Fruit fly (Drosophila melanogaster) whole organism, prepupa: Measurements from ENCODE around the gene CG9673.

Experiments
- CG10631 ChIP-seq: fragments of 200-800 bp; sonication (Bioruptor generic); optimal IDR thresholded peaks from 2 replicates; lab custom pipeline; 2016; ENCODE audit warnings: missing biosample characterization, missing genetic modification characterization
- CG10669 ChIP-seq: fragments of 200-800 bp; sonication (Bioruptor generic); optimal IDR thresholded peaks from 3 replicates; lab custom pipeline; 2018; ENCODE audit warnings: missing biosample characterization, mild to moderate bottlenecking, missing genetic modification characterization, moderate library complexity
- CG11294 ChIP-seq: fragments of 200-800 bp; sonication (Bioruptor generic); IDR thresholded peaks from 2 replicates; pipeline ENCODE4 v1.3.6; 2022; ENCODE audit warnings: missing biosample characterization, missing genetic modification characterization
- CG11902 ChIP-seq: fragments of 200-800 bp; sonication (Bioruptor generic); optimal IDR thresholded peaks from 3 replicates; lab custom pipeline; 2016; ENCODE audit warnings: missing biosample characterization, missing genetic modification characterization
- CG1621 ChIP-seq: fragments of 200-800 bp; sonication (Bioruptor generic); optimal IDR thresholded peaks from 3 replicates; lab custom pipeline; 2018; ENCODE audit warnings: missing biosample characterization, mild to moderate bottlenecking, missing genetic modification characterization
- CG16779 ChIP-seq: fragments of 200-800 bp; sonication (Bioruptor generic); optimal IDR thresholded peaks from 3 replicates; lab custom pipeline; 2017; ENCODE audit warnings: missing biosample characterization, mild to moderate bottlenecking, missing genetic modification characterization
- CG3032 ChIP-seq: fragments of 200-800 bp; optimal IDR thresholded peaks from 2 replicates; lab custom pipeline; 2019; ENCODE audit warnings: missing biosample characterization, mild to moderate bottlenecking, missing genetic modification characterization, moderate library complexity
- CG31627 ChIP-seq: fragments of 200-800 bp; sonication (Bioruptor generic); optimal IDR thresholded peaks from 3 replicates; lab custom pipeline; 2016; ENCODE audit warnings: missing biosample characterization, missing genetic modification characterization
- CG34406 ChIP-seq: fragments of 200-800 bp; sonication (Bioruptor generic); optimal IDR thresholded peaks from 3 replicates; lab custom pipeline; 2016; ENCODE audit warnings: missing biosample characterization, missing genetic modification characterization
- CG3919 ChIP-seq: fragments of 200-800 bp; sonication (Bioruptor generic); optimal IDR thresholded peaks from 3 replicates; lab custom pipeline; 2016; ENCODE audit warnings: missing biosample characterization, missing genetic modification characterization
- CG6163 ChIP-seq: fragments of 200-800 bp; sonication (Bioruptor generic); IDR thresholded peaks from 3 replicates; pipeline ENCODE4 v1.3.6; 2022; ENCODE audit warnings: missing biosample characterization, missing genetic modification characterization
- CG6792 ChIP-seq: fragments of 200-800 bp; sonication (Bioruptor generic); optimal IDR thresholded peaks from 3 replicates; lab custom pipeline; 2016; ENCODE audit warnings: missing biosample characterization, missing genetic modification characterization
- CG6808 ChIP-seq: fragments of 200-800 bp; sonication (Bioruptor generic); optimal IDR thresholded peaks from 3 replicates; lab custom pipeline; 2017; ENCODE audit warnings: missing biosample characterization, missing genetic modification characterization, mild to moderate bottlenecking, moderate library complexity, missing genetic modification reagents
- CG6854 ChIP-seq: fragments of 200-800 bp; sonication (Bioruptor generic); optimal IDR thresholded peaks from 2 replicates; lab custom pipeline; 2017; ENCODE audit warnings: missing biosample characterization, mild to moderate bottlenecking, missing genetic modification characterization
- CG7368 ChIP-seq: fragments of 200-800 bp; sonication (Bioruptor generic); optimal IDR thresholded peaks from 3 replicates; lab custom pipeline; 2016; ENCODE audit warnings: missing biosample characterization, missing genetic modification characterization
- CG8119 ChIP-seq: fragments of 200-800 bp; sonication (Bioruptor generic); IDR thresholded peaks from 3 replicates; pipeline ENCODE4 v1.3.6; 2022; ENCODE audit warnings: missing biosample characterization, missing genetic modification characterization
- CG8319 ChIP-seq: fragments of 200-800 bp; sonication (Bioruptor generic); optimal IDR thresholded peaks from 3 replicates; lab custom pipeline; 2016; ENCODE audit warnings: missing biosample characterization, missing genetic modification characterization
- CG8632 ChIP-seq: fragments of 200-800 bp; sonication (Bioruptor generic); optimal IDR thresholded peaks from 3 replicates; lab custom pipeline; 2016; ENCODE audit warnings: missing biosample characterization, missing genetic modification characterization
- Eip75B ChIP-seq: fragments of 200-800 bp; sonication (Bioruptor generic); optimal IDR thresholded peaks from 3 replicates; lab custom pipeline; 2016; ENCODE audit warnings: missing biosample characterization, missing genetic modification characterization
- Eip78C ChIP-seq: fragments of 200-800 bp; sonication (Bioruptor generic); peaks from one replicate; lab custom pipeline; 2016; ENCODE audit warnings: missing biosample characterization, missing genetic modification characterization
- Eip93F ChIP-seq: fragments of 200-800 bp; sonication (Bioruptor generic); optimal IDR thresholded peaks from 2 replicates; lab custom pipeline; 2016; ENCODE audit warnings: missing biosample characterization, mild to moderate bottlenecking, missing genetic modification characterization
- Ets21C ChIP-seq: fragments of 200-800 bp; sonication (Bioruptor generic); optimal IDR thresholded peaks from 3 replicates; lab custom pipeline; 2016; ENCODE audit warnings: missing biosample characterization, missing genetic modification characterization
- Gug ChIP-seq: fragments of 200-800 bp; sonication (Bioruptor generic); IDR thresholded peaks from 2 replicates; pipeline ENCODE4 v1.3.6; 2022; ENCODE audit warnings: missing biosample characterization, missing genetic modification characterization
- Hr38 ChIP-seq: sonication (Bioruptor generic); optimal IDR thresholded peaks from 2 replicates; lab custom pipeline; 2016; ENCODE audit warnings: missing biosample characterization, missing genetic modification characterization
- Hr39 ChIP-seq: fragments of 200-800 bp; sonication (Bioruptor generic); optimal IDR thresholded peaks from 2 replicates; lab custom pipeline; 2016; ENCODE audit warnings: missing biosample characterization, missing genetic modification characterization
- Hr4 ChIP-seq: fragments of 200-800 bp; sonication (Bioruptor generic); optimal IDR thresholded peaks from 3 replicates; lab custom pipeline; 2016; ENCODE audit warnings: missing biosample characterization, missing genetic modification characterization
- Lpt ChIP-seq: fragments of 200-800 bp; sonication (Bioruptor generic); optimal IDR thresholded peaks from 3 replicates; lab custom pipeline; 2016; ENCODE audit warnings: missing biosample characterization, missing genetic modification characterization
- Met ChIP-seq: fragments of 200-800 bp; sonication (Bioruptor generic); optimal IDR thresholded peaks from 3 replicates; lab custom pipeline; 2016; ENCODE audit warnings: missing biosample characterization, missing genetic modification characterization
- OdsH ChIP-seq: fragments of 200-800 bp; sonication (Bioruptor generic); optimal IDR thresholded peaks from 3 replicates; lab custom pipeline; 2016; ENCODE audit warnings: missing biosample characterization, missing genetic modification characterization
- Smox ChIP-seq: fragments of 200-800 bp; sonication (Bioruptor generic); optimal IDR thresholded peaks from 3 replicates; lab custom pipeline; 2016; ENCODE audit warnings: missing biosample characterization, missing genetic modification characterization
- Sox102F ChIP-seq: fragments of 200-800 bp; sonication (Bioruptor generic); optimal IDR thresholded peaks from 2 replicates; lab custom pipeline; 2016; ENCODE audit warnings: missing biosample characterization, mild to moderate bottlenecking, missing genetic modification characterization
- Sox14 ChIP-seq: fragments of 200-800 bp; sonication (Bioruptor generic); optimal IDR thresholded peaks from 3 replicates; lab custom pipeline; 2016; ENCODE audit warnings: missing biosample characterization, missing genetic modification characterization
- Sox15 ChIP-seq: fragments of 200-800 bp; sonication (Bioruptor generic); optimal IDR thresholded peaks from 3 replicates; lab custom pipeline; 2016; ENCODE audit warnings: missing biosample characterization, missing genetic modification characterization
- achi ChIP-seq: fragments of 200-800 bp; sonication (Bioruptor generic); optimal IDR thresholded peaks from 3 replicates; lab custom pipeline; 2016; ENCODE audit warnings: missing biosample characterization, missing genetic modification characterization
- acj6 ChIP-seq: fragments of 200-800 bp; sonication (Bioruptor generic); optimal IDR thresholded peaks from 3 replicates; lab custom pipeline; 2016; ENCODE audit warnings: missing biosample characterization, missing genetic modification characterization
- cyc ChIP-seq: fragments of 200-800 bp; sonication (Bioruptor generic); optimal IDR thresholded peaks from 3 replicates; lab custom pipeline; 2016; ENCODE audit warnings: missing biosample characterization, missing genetic modification characterization
- dsx ChIP-seq: fragments of 200-800 bp; optimal IDR thresholded peaks from 3 replicates; lab custom pipeline; 2019; ENCODE audit warnings: missing biosample characterization, mild to moderate bottlenecking, missing genetic modification characterization, moderate library complexity; ENCODE audit not compliant: poor library complexity, severe bottlenecking
- eg ChIP-seq: fragments of 200-800 bp; sonication (Bioruptor generic); IDR thresholded peaks from 3 replicates; pipeline ENCODE4 v1.3.6; 2022; ENCODE audit warnings: missing biosample characterization, missing genetic modification characterization
- esn ChIP-seq: fragments of 200-800 bp; sonication (Bioruptor generic); optimal IDR thresholded peaks from 2 replicates; lab custom pipeline; 2016; ENCODE audit warnings: missing biosample characterization, mild to moderate bottlenecking, missing genetic modification characterization, moderate library complexity
- fd85E ChIP-seq: fragments of 200-800 bp; sonication (Bioruptor generic); optimal IDR thresholded peaks from 3 replicates; lab custom pipeline; 2016; ENCODE audit warnings: missing biosample characterization, missing genetic modification characterization
- lz ChIP-seq: fragments of 200-800 bp; sonication (Bioruptor generic); optimal IDR thresholded peaks from 3 replicates; lab custom pipeline; 2016; ENCODE audit warnings: missing biosample characterization, missing genetic modification characterization
- net ChIP-seq: fragments of 200-800 bp; sonication (Bioruptor generic); optimal IDR thresholded peaks from 3 replicates; lab custom pipeline; 2016; ENCODE audit warnings: missing biosample characterization, missing genetic modification characterization
- pdm3 ChIP-seq: fragments of 200-800 bp; sonication (Bioruptor generic); optimal IDR thresholded peaks from 3 replicates; lab custom pipeline; 2016; ENCODE audit warnings: missing biosample characterization, missing genetic modification characterization
- salr ChIP-seq, 2 experiments: fragments of 200-800 bp; sonication (Bioruptor generic); optimal IDR thresholded peaks; 3 replicates each; lab custom pipeline; 2016 to 2018; ENCODE audit warnings: missing biosample characterization in 2 of 2, missing genetic modification characterization in 2 of 2, mild to moderate bottlenecking in 1 of 2
- ss ChIP-seq, 2 experiments: fragments of 200-800 bp; sonication (Bioruptor generic); optimal IDR thresholded peaks; 2 replicates in 1 of 2; 3 replicates in 1 of 2; lab custom pipeline; 2017 to 2018; ENCODE audit warnings: mild to moderate bottlenecking in 2 of 2, missing biosample characterization in 2 of 2, missing genetic modification characterization in 2 of 2, moderate library complexity in 1 of 2
- svp ChIP-seq: fragments of 200-800 bp; sonication (Bioruptor generic); peaks from one replicate; lab custom pipeline; 2016; ENCODE audit warnings: missing biosample characterization, missing genetic modification characterization
- vri ChIP-seq: fragments of 200-800 bp; sonication (Bioruptor generic); optimal IDR thresholded peaks from 3 replicates; lab custom pipeline; 2016; ENCODE audit warnings: missing biosample characterization, mild to moderate bottlenecking, missing genetic modification characterization

CG9673 gene

DNA sequence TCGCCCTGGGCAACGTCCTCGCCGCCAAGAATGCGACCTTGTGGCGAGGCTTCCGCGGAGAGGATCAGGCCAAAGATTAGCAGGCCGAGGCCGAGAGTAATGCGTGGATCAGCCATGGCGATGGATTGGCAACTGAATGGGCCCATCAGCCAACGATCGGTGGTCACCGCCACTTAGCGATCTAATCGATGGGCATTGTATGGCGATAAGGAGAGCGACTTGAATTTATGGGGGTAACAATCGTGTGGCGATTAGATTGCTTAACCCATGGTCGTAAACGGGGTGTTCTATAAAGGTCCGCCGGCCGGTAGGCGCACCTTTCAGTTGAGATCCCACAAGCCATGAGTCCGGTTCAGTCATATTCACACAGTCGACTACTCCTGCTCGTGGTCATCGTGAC, at the start of gene CG9673, which contains the start of gene CG4653:
TSS of gene CG9673 (minus strand) at position 138 of the 400 bp plus-strand sequence.
TSS of gene CG4653 (plus strand) at position 335 of the 400 bp plus-strand sequence.
- no peak for TF ChIP-seq Smox (GFP tag; lab: Kevin White, UChicago)
- peak; percentile 38 for TF ChIP-seq vri (GFP tag; lab: Kevin White, UChicago)
- TF ChIP-seq CG6808 (GFP tag; lab: Kevin White, UChicago) = no peak
- no peak for TF ChIP-seq Hr39 (GFP tag; lab: Kevin White, UChicago)
- TF ChIP-seq CG1621 = no peak

DNA sequence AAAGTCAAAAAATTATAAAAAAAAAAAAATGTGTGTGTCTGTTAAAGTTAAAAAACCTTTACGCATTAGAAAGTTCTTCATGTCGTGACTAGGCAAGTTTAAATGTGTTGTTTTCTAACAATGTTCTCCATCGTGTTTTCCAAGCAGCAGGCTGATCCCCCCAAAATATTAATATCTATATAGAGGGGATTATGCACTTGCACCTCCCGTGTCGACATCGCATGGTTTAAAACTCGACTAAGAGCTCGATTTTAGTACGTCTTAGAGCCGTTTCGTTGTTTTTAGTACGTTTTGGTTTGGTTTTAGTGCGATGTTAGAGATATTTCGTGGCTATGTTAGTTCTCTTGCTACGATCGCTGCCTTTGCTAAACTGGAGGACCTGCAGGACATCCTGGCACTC, 49.4 kb upstream of the CG9673 start:
- no peak for TF ChIP-seq Gug (GFP tag; lab: Robert Waterston, UW)

DNA sequence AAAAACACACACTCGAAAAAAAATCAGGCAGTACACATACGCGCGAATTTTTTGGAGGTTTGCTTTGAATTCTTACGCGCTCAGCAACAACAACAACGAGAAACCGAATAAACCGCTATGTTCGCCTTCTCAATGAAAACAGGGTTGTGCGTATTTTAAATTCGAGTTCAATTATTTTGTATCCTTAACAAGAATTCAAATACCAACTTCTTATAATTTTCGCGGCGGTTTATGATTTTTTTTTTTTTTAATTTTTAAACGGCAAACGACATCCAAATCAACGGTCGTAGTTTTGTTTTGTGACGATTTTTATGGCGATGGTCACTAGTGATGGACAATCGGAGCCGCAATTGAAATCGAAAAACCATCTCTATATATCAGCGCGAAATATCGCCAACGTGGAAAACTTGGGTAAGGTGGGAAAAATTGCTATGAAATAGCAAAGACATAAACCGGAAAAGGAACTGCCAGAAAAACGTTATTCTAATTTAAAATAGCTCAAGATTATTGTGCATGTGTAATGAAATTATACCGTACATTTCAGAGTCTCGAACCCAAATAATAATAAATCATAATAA, 48.0 kb upstream of the CG9673 start, which contains the start of gene goe:
TSS of gene goe (minus strand) at position 332 of the 578 bp plus-strand sequence.
- TF ChIP-seq CG16779 (no peak), vri (GFP tag; lab: Kevin White, UChicago) (peak; percentile 63), CG31627 (GFP tag; lab: Kevin White, UChicago) (peak; percentile 80), fd85E (GFP tag; lab: Kevin White, UChicago) (no peak), Sox14 (GFP tag; lab: Kevin White, UChicago) (peak; percentile 68), salr (GFP tag; optimal IDR thresholded peaks at IDR 0.05; lab: Kevin White, UChicago) (peak in 1 of 2 experiments; percentile 8), CG11294 (GFP tag; lab: Robert Waterston, UW) (0 out of 2 replicates have a peak, but pooled peaks have one; percentile 21), svp (GFP tag; lab: Kevin White, UChicago) (peak; percentile 80), CG8319 (GFP tag; lab: Kevin White, UChicago) (peak; percentile 17), Eip75B (GFP tag; lab: Kevin White, UChicago) (peak; percentile 60), cyc (GFP tag; lab: Kevin White, UChicago) (peak; percentile 62), Hr38 (GFP tag; lab: Kevin White, UChicago) (no peak), Eip78C (GFP tag; lab: Kevin White, UChicago) (peak; percentile 83), CG8119 (GFP tag; lab: Robert Waterston, UW) (no peak), CG3032 (tag; lab: Kevin White, UChicago) (peak; percentile 37), dsx (no peak), CG10669 (no peak), pdm3 (GFP tag; lab: Kevin White, UChicago) (peak; percentile 67), acj6 (peak; percentile 56), net (peak; percentile 1), CG10631 (GFP tag; lab: Kevin White, UChicago) (peak; percentile 55), CG7368 (GFP tag; lab: Kevin White, UChicago) (peak; percentile 35), lz (GFP tag; lab: Kevin White, UChicago) (peak; percentile 81), Hr39 (GFP tag; lab: Kevin White, UChicago) (peak; percentile 81), Lpt (peak; percentile 5), CG3919 (GFP tag; lab: Kevin White, UChicago) (peak; percentile 43), Hr4 (GFP tag; lab: Kevin White, UChicago) (no peak), CG6163 (peak; percentile 78), CG8632 (peak; percentile 39), Eip93F (no peak), eg (GFP tag; lab: Robert Waterston, UW) (peak; percentile 58; the same call in 2 of the 3 replicates), esn (GFP tag; lab: Kevin White, UChicago) (peak; percentile 75), Sox15 (GFP tag; lab: Kevin White, UChicago) (peak; percentile 39), Met (GFP tag; lab: Kevin White, UChicago) (peak; percentile 68), CG6792 (GFP tag; lab: Kevin White, UChicago) (peak; percentile 65), Ets21C (peak; percentile 67), Gug (GFP tag; lab: Robert Waterston, UW) (peak; percentile 27; the same call in 1 of the 2 replicates), CG6854 (peak; percentile 40), Sox102F (GFP tag; lab: Kevin White, UChicago) (peak; percentile 32), OdsH (GFP tag; lab: Kevin White, UChicago) (peak; percentile 60), achi (GFP tag; lab: Kevin White, UChicago) (peak; percentile 49), CG34406 (GFP tag; lab: Kevin White, UChicago) (peak; percentile 19), Smox (GFP tag; lab: Kevin White, UChicago) (peak; percentile 60), ss (GFP tag; optimal IDR thresholded peaks at IDR 0.05; lab: Kevin White, UChicago) (peak in 1 of 2 experiments; percentile 35), CG11902 (GFP tag; lab: Kevin White, UChicago) (peak; percentile 27)
